Worm (Caenorhabditis elegans) whole organism, L1 larva: ENCODE measurements around the gene mxl-3.

Source experiments
- C04F5.9 ChIP-seq: sonication (generic microtip); optimal IDR thresholded peaks from 2 replicates; lab custom pipeline; 2016; ENCODE audit warnings: missing genetic modification characterization, missing compliant biosample characterization
- C34B4.2 ChIP-seq: sonication (generic microtip); optimal IDR thresholded peaks from 2 replicates; lab custom pipeline; 2017; ENCODE audit warnings: mild to moderate bottlenecking, missing genetic modification characterization, missing compliant biosample characterization
- aha-1 ChIP-seq: fragments of 150-350 bp; optimal IDR thresholded peaks from 2 replicates; lab custom pipeline; 2014; ENCODE audit warnings: missing biosample characterization, missing genetic modification characterization
- aly-2 ChIP-seq: fragments of 150-350 bp; optimal IDR thresholded peaks from 2 replicates; lab custom pipeline; 2014; ENCODE audit warnings: missing biosample characterization, missing genetic modification characterization
- blmp-1 ChIP-seq: fragments of 150-350 bp; optimal IDR thresholded peaks from 2 replicates; lab custom pipeline; 2014; ENCODE audit warnings: missing biosample characterization, missing genetic modification characterization
- ceh-63 ChIP-seq: fragments of 200-800 bp; sonication (Bioruptor generic); optimal IDR thresholded peaks from 2 replicates; lab custom pipeline; 2018; ENCODE audit warnings: mild to moderate bottlenecking, missing genetic modification characterization, missing compliant biosample characterization
- ces-1 ChIP-seq: fragments of 150-350 bp; optimal IDR thresholded peaks from 2 replicates; lab custom pipeline; 2014; ENCODE audit warnings: missing biosample characterization, missing genetic modification reagents, missing genetic modification characterization
- dpl-1 ChIP-seq, 3 experiments: fragments of 150-350 bp in 2 of 3; sonication (generic microtip) in 1 of 3; optimal IDR thresholded peaks; 2 replicates each; lab custom pipeline; 2014 to 2017; ENCODE audit warnings: missing biosample characterization in 3 of 3, missing genetic modification characterization in 3 of 3, missing genetic modification reagents in 3 of 3
- efl-1 ChIP-seq, 4 experiments: fragments of 150-350 bp; optimal IDR thresholded peaks in 3 of 4; peaks in 1 of 4; 1 replicate in 1 of 4; 2 replicates in 3 of 4; lab custom pipeline; 2014; ENCODE audit warnings: missing biosample characterization in 2 of 4, missing genetic modification characterization in 2 of 4, missing genetic modification reagents in 2 of 4
- efl-3 ChIP-seq: fragments of 200-800 bp; sonication (Bioruptor generic); optimal IDR thresholded peaks from 2 replicates; lab custom pipeline; 2018; ENCODE audit warnings: mild to moderate bottlenecking, missing genetic modification characterization, missing compliant biosample characterization
- elt-2 ChIP-seq: sonication (generic microtip); optimal IDR thresholded peaks from 2 replicates; lab custom pipeline; 2016; ENCODE audit warnings: missing genetic modification characterization, mild to moderate bottlenecking, inconsistent platforms, missing compliant biosample characterization, missing genetic modification reagents
- elt-3 ChIP-seq, 6 experiments: fragments of 150-350 bp in 1 of 6; sonication (generic microtip); optimal IDR thresholded peaks; 2 replicates each; lab custom pipeline; 2017 to 2018; ENCODE audit warnings: missing biosample characterization in 6 of 6, missing genetic modification characterization in 6 of 6, inconsistent platforms in 1 of 6
- fkh-8 ChIP-seq: sonication (generic microtip); optimal IDR thresholded peaks from 2 replicates; lab custom pipeline; 2016; ENCODE audit warnings: mild to moderate bottlenecking, missing genetic modification characterization, missing compliant biosample characterization
- grh-1 ChIP-seq: fragments of 200-800 bp; sonication (Bioruptor generic); IDR thresholded peaks from 2 replicates; pipeline ENCODE4 v1.3.6; 2022; ENCODE audit warnings: missing genetic modification reagents, missing genetic modification characterization, missing compliant biosample characterization
- hpl-2 ChIP-seq: fragments of 150-350 bp; optimal IDR thresholded peaks from 2 replicates; lab custom pipeline; 2014; ENCODE audit warnings: missing biosample characterization, missing genetic modification reagents, missing genetic modification characterization
- lin-14 ChIP-seq: fragments of 200-800 bp; sonication (Bioruptor generic); optimal IDR thresholded peaks from 2 replicates; lab custom pipeline; 2018; ENCODE audit warnings: mild to moderate bottlenecking, missing genetic modification characterization, moderate library complexity, missing compliant biosample characterization
- lin-15B ChIP-seq: fragments of 150-350 bp; sonication (generic microtip); optimal IDR thresholded peaks from 3 replicates; lab custom pipeline; 2014; ENCODE audit warnings: missing biosample characterization, missing genetic modification characterization
- lin-35 ChIP-seq, 2 experiments: fragments of 150-350 bp; optimal IDR thresholded peaks; 2 replicates each; lab custom pipeline; 2014; ENCODE audit warnings: missing biosample characterization in 2 of 2, missing genetic modification characterization in 2 of 2, missing genetic modification reagents in 2 of 2
- lir-3 ChIP-seq: sonication (generic microtip); optimal IDR thresholded peaks from 2 replicates; lab custom pipeline; 2016; ENCODE audit warnings: mild to moderate bottlenecking, missing genetic modification characterization, moderate library complexity, missing compliant biosample characterization; ENCODE audit not compliant: poor library complexity
- mdl-1 ChIP-seq, 2 experiments: fragments of 150-350 bp; optimal IDR thresholded peaks; 2 replicates each; lab custom pipeline; 2014 to 2017; ENCODE audit warnings: missing biosample characterization in 2 of 2, missing genetic modification characterization in 2 of 2, inconsistent platforms in 1 of 2
- nhr-19 ChIP-seq: fragments of 200-800 bp; sonication (Bioruptor generic); conservative IDR thresholded peaks from 2 replicates; pipeline ENCODE4 v1.3.6; 2022; ENCODE audit warnings: missing genetic modification characterization, missing compliant biosample characterization
- nhr-20 ChIP-seq: sonication (generic microtip); optimal IDR thresholded peaks from 2 replicates; lab custom pipeline; 2016; ENCODE audit warnings: mild to moderate bottlenecking, missing genetic modification characterization, missing compliant biosample characterization
- nhr-237 ChIP-seq: fragments of 150-350 bp; optimal IDR thresholded peaks from 2 replicates; lab custom pipeline; 2014; ENCODE audit warnings: missing biosample characterization, missing genetic modification characterization
- nhr-47 ChIP-seq: sonication (generic microtip); optimal IDR thresholded peaks from 2 replicates; lab custom pipeline; 2016; ENCODE audit warnings: mild to moderate bottlenecking, missing genetic modification characterization, moderate library complexity, missing compliant biosample characterization
- nhr-71 ChIP-seq: sonication (generic microtip); optimal IDR thresholded peaks from 2 replicates; lab custom pipeline; 2016; ENCODE audit warnings: mild to moderate bottlenecking, missing genetic modification characterization, moderate library complexity, missing compliant biosample characterization
- nhr-76 ChIP-seq: sonication (generic microtip); optimal IDR thresholded peaks from 2 replicates; lab custom pipeline; 2017; ENCODE audit warnings: missing biosample characterization, missing genetic modification characterization
- nhr-85 ChIP-seq: sonication (generic microtip); peaks from one replicate; lab custom pipeline; 2016; ENCODE audit warnings: missing genetic modification characterization, inconsistent platforms, missing compliant biosample characterization
- nhr-90 ChIP-seq: sonication (generic microtip); optimal IDR thresholded peaks from 2 replicates; lab custom pipeline; 2016; ENCODE audit warnings: mild to moderate bottlenecking, missing genetic modification characterization, missing compliant biosample characterization; ENCODE audit not compliant: poor library complexity
- pag-3 ChIP-seq: sonication (generic microtip); optimal IDR thresholded peaks from 2 replicates; lab custom pipeline; 2017; ENCODE audit warnings: missing genetic modification characterization, mild to moderate bottlenecking, missing compliant biosample characterization, antibody characterized with exemption, borderline replicate concordance; ENCODE audit not compliant: insufficient read depth
- rnt-1 ChIP-seq: sonication (generic microtip); optimal IDR thresholded peaks from 2 replicates; lab custom pipeline; 2016; ENCODE audit warnings: mild to moderate bottlenecking, missing genetic modification characterization, moderate library complexity, missing compliant biosample characterization
- snu-23 ChIP-seq: sonication (generic microtip); optimal IDR thresholded peaks from 2 replicates; lab custom pipeline; 2016; ENCODE audit warnings: missing genetic modification characterization, missing compliant biosample characterization
- sox-4 ChIP-seq: sonication (generic microtip); optimal IDR thresholded peaks from 2 replicates; lab custom pipeline; 2016; ENCODE audit warnings: missing genetic modification characterization, missing compliant biosample characterization
- sptf-1 ChIP-seq: fragments of 150-350 bp; optimal IDR thresholded peaks from 2 replicates; lab custom pipeline; 2014; ENCODE audit warnings: missing biosample characterization, missing genetic modification characterization
- unc-130 ChIP-seq: fragments of 150-350 bp; optimal IDR thresholded peaks from 2 replicates; lab custom pipeline; 2017; ENCODE audit warnings: missing biosample characterization, missing genetic modification characterization, inconsistent platforms
- unc-86 ChIP-seq: sonication (generic microtip); optimal IDR thresholded peaks from 2 replicates; lab custom pipeline; 2016; ENCODE audit warnings: missing genetic modification characterization, missing compliant biosample characterization
- unc-98 ChIP-seq: fragments of 200-800 bp; sonication (Bioruptor generic); IDR thresholded peaks from 2 replicates; pipeline ENCODE4 v1.3.6; 2022; ENCODE audit warnings: missing genetic modification characterization, missing compliant biosample characterization
- zag-1 ChIP-seq: fragments of 150-350 bp; optimal IDR thresholded peaks from 2 replicates; lab custom pipeline; 2014; ENCODE audit warnings: missing biosample characterization, missing genetic modification characterization
- zip-4 ChIP-seq: fragments of 200-800 bp; sonication (Bioruptor generic); optimal IDR thresholded peaks from 2 replicates; lab custom pipeline; 2018; ENCODE audit warnings: mild to moderate bottlenecking, missing genetic modification characterization, moderate library complexity, missing compliant biosample characterization

mxl-3 gene

ce11 chrX:13325039-13325438, 25.6 kb downstream of the mxl-3 start:
- peak; percentile 56 for TF ChIP-seq blmp-1 (tag; lab: Kevin White, UChicago)
- TF ChIP-seq zip-4, result no peak
- TF ChIP-seq sptf-1 (tag; lab: Kevin White, UChicago), result no peak
- peak; percentile 1 for TF ChIP-seq nhr-71 (tag; lab: Kevin White, UChicago)

DNA sequence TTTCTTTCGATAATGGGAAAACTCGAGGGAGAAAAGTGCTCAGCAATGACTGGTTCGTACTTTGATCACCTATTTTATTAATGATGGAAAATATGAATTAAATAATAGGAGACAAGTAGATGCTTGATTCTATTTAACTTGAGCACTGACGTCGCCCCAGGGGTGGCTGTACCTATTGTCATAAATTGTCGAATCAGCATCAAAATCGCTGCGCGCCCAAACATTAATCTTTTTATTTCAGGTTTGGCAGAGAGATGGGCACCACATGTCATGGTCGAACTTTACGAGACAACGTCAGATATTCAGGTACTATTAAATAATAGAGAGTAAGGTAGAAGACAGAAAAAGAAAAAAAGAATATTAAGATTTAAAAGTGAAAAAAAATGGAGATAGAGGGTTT, 26.3 kb downstream of the mxl-3 start:
- TF ChIP-seq elt-3 (tag; optimal IDR thresholded peaks at IDR 0.05; lab: Kevin White, UChicago) (peak in 3 of 6 experiments; percentile 19 to 43 (median 37)), C34B4.2 (tag; lab: Kevin White, UChicago) (no peak), nhr-85 (tag; lab: Kevin White, UChicago) (peak; percentile 85), nhr-47 (tag; lab: Kevin White, UChicago) (no peak), rnt-1 (tag; lab: Kevin White, UChicago) (peak; percentile 3), nhr-20 (tag; lab: Kevin White, UChicago) (peak; percentile 42), efl-3 (GFP tag; lab: Kevin White, UChicago) (no peak), C04F5.9 (tag; lab: Kevin White, UChicago) (no peak), lir-3 (tag; lab: Kevin White, UChicago) (no peak), fkh-8 (no peak), nhr-19 (GFP tag; lab: Robert Waterston, UW) (0 out of 2 replicates have a peak, but pooled peaks have one; percentile 6), nhr-71 (tag; lab: Kevin White, UChicago) (peak; percentile 58), sox-4 (tag; lab: Kevin White, UChicago) (no peak), pag-3 (tag; lab: Kevin White, UChicago) (peak; percentile 30), aly-2 (no peak), hpl-2 (GFP tag; lab: Kevin White, UChicago) (no peak), nhr-76 (no peak), unc-86 (tag; lab: Kevin White, UChicago) (no peak), zip-4 (no peak), ces-1 (GFP tag; lab: Kevin White, UChicago) (no peak), sptf-1 (tag; lab: Kevin White, UChicago) (no peak), nhr-237 (tag; lab: Kevin White, UChicago) (no peak), grh-1 (GFP tag; lab: Robert Waterston, UW) (peak; percentile 59), dpl-1 (GFP tag; optimal IDR thresholded peaks at IDR 0.05; lab: Kevin White, UChicago) (no peak), elt-2 (tag; lab: Kevin White, UChicago) (peak; percentile 2), nhr-90 (tag; lab: Kevin White, UChicago) (peak; percentile 11), snu-23 (GFP tag; lab: Kevin White, UChicago) (peak; percentile 12), aha-1 (tag; lab: Kevin White, UChicago) (no peak), lin-14 (GFP tag; lab: Kevin White, UChicago) (peak; percentile 40), unc-130 (tag; lab: Kevin White, UChicago) (peak; percentile 7)

ce11 chrX:13323697-13324096, 26.9 kb downstream of the mxl-3 start:
- TF ChIP-seq nhr-85 (tag; lab: Kevin White, UChicago), result peak; percentile 59
- TF ChIP-seq lin-15B (tag; lab: Kevin White, UChicago), result no peak
- peak; percentile 10 for TF ChIP-seq lin-14 (GFP tag; lab: Kevin White, UChicago)
- peak; percentile 41 for TF ChIP-seq ceh-63 (GFP tag; lab: Kevin White, UChicago)
- no peak for TF ChIP-seq efl-1 (optimal IDR thresholded peaks at IDR 0.05; lab: Kevin White, UChicago)
- peak in 1 of 2 experiments; percentile 74 for TF ChIP-seq efl-1 (GFP tag; optimal IDR thresholded peaks at IDR 0.05 in 1 of 2; lab: Kevin White, UChicago)

DNA sequence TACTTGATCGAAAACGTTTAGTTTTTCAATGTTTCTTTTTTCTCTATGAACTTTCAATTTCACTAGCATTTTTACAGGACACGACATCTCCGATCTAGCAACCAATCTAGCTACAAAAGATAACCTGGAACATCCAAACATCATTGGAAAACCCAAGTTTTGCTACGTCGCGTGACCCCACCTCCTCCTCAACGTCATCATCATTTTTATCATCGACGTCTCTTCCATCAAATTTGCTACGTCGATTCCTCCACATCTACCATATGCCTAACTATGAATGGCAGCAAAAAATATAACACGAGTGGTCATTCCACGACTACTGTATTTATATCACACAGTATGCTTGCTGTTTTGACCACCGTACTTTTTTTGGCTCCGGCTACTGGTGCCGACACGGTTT, 27.7 kb downstream of the mxl-3 start, which contains the start of gene F46G10.2:
F46G10.2 (plus strand) TSS at position 78 of the 400 bp plus-strand sequence.
- TF ChIP-seq zag-1 (tag; lab: Kevin White, UChicago) (no peak), blmp-1 (tag; lab: Kevin White, UChicago) (peak; percentile 73), lin-35 (GFP tag; optimal IDR thresholded peaks at IDR 0.05; lab: Kevin White, UChicago) (peak in 1 of 2 experiments; percentile 16), unc-98 (GFP tag; lab: Robert Waterston, UW) (no peak), mdl-1 (tag; optimal IDR thresholded peaks at IDR 0.05; lab: Kevin White, UChicago) (peak in 1 of 2 experiments; percentile 16), nhr-20 (tag; lab: Kevin White, UChicago) (peak; percentile 26), nhr-85 (tag; lab: Kevin White, UChicago) (peak; percentile 68), elt-3 (tag; optimal IDR thresholded peaks at IDR 0.05; lab: Kevin White, UChicago) (peak in 1 of 6 experiments; percentile 32), nhr-71 (tag; lab: Kevin White, UChicago) (peak; percentile 24)
